Worm (Caenorhabditis elegans): ENCODE data around the gene T11G6.4.

The T11G6.4 gene

ce11 chrIV:10826029-10826428 lies 25.7 kb downstream of the T11G6.4 start:
- TF ChIP-seq nhr-120 (GFP tag; IDR thresholded peaks at IDR 0.05) (no peak), ztf-26 (tag; optimal IDR thresholded peaks at IDR 0.05) (peak; percentile 4)

ce11 chrIV:10825383-10825782 lies 26.4 kb downstream of the T11G6.4 start:
- TF ChIP-seq T07F8.4 (tag; optimal IDR thresholded peaks at IDR 0.05) (no peak), egl-18 (GFP tag; IDR thresholded peaks at IDR 0.05) (no peak), tbp1 (GFP tag; optimal IDR thresholded peaks at IDR 0.05) (no peak), efl-1 (GFP tag; optimal IDR thresholded peaks at IDR 0.05) (no peak), F39B2.1 (GFP tag; IDR thresholded peaks at IDR 0.05) (no peak), lin-26 (GFP tag; IDR thresholded peaks at IDR 0.05) (0 out of 2 replicates have a peak, but pooled peaks have one; percentile 19), ztf-6 (GFP tag; IDR thresholded peaks at IDR 0.05) (no peak), hmg-20 (GFP tag; IDR thresholded peaks at IDR 0.05) (no peak), madf-8 (GFP tag; conservative IDR thresholded peaks at IDR 0.05) (no peak), lir-1 (GFP tag; conservative IDR thresholded peaks at IDR 0.05) (no peak), hrde-1 (tag; optimal IDR thresholded peaks at IDR 0.05; ENCODE audit: borderline replicate concordance) (no peak), unc-130 (GFP tag; optimal IDR thresholded peaks at IDR 0.05) (no peak), ekl-4 (GFP tag; IDR thresholded peaks at IDR 0.05) (no peak), nhr-80 (tag; optimal IDR thresholded peaks at IDR 0.05) (no peak), K11D2.4 (GFP tag; IDR thresholded peaks at IDR 0.05) (no peak), nfyb-1 (GFP tag; IDR thresholded peaks at IDR 0.05) (peak; percentile 52; the same call in 1 of the 2 replicates), chd-7 (tag; optimal IDR thresholded peaks at IDR 0.05) (no peak)

DNA sequence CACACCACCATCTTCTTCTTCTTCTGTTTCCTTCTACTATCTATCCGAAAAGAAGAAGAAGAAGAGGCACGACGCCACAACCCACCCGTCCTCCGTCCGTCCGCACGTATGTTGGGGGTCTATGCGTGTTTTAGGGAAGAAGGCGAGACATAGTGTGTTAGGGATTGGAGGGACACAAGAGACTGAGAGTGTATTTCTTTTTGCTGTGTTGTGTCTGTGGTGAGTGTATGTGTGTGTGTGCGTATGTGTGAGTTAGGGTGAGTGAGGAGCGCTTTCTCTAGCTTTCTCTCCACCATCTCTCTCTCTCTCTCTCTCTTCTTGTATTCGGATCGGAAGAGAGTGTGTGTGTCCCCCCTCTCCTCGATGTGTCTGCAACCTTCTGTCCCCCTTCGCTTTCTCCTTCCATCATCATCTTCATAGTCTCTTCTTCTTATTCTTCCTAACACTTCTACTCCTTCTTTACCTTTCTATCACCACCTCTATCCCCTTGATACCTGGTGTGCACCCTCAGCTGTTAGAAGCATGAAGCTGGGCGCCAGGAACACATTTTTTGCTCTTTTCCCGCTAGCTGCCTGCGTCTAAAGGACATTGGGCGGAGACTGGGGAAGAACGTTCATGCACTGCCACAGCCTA lies 29.9 kb downstream of the T11G6.4 start:
- TF ChIP-seq rcor-1 (GFP tag; IDR thresholded peaks at IDR 0.05) (peak; percentile 47; the same call in 1 of the 2 replicates), lin-54 (GFP tag; optimal IDR thresholded peaks at IDR 0.05) (peak; percentile 47), ccch-3 (GFP tag; optimal IDR thresholded peaks at IDR 0.05) (no peak), snpc-1.1 (tag; optimal IDR thresholded peaks at IDR 0.05; ENCODE audit: insufficient read depth) (no peak), mcd-1 (GFP tag; IDR thresholded peaks at IDR 0.05) (0 out of 2 replicates have a peak, but pooled peaks have one; percentile 48), Y56A3A.18 (GFP tag; IDR thresholded peaks at IDR 0.05) (0 out of 2 replicates have a peak, but pooled peaks have one; percentile 40), lin-35 (GFP tag; optimal IDR thresholded peaks at IDR 0.05) (peak in 1 of 3 experiments; percentile 52), lin-40 (tag; optimal IDR thresholded peaks at IDR 0.05) (peak; percentile 86), Y53G8AR.9 (GFP tag; conservative IDR thresholded peaks at IDR 0.05) (0 out of 2 replicates have a peak, but pooled peaks have one; percentile 27), zfh-2 (GFP tag; conservative IDR thresholded peaks at IDR 0.05) (peak; percentile 93), mel-28 (tag; optimal IDR thresholded peaks at IDR 0.05; ENCODE audit: borderline replicate concordance) (no peak), efl-1 (GFP tag; optimal IDR thresholded peaks at IDR 0.05) (no peak), ztf-6 (GFP tag; IDR thresholded peaks at IDR 0.05) (no peak), ceh-27 (GFP tag; optimal IDR thresholded peaks at IDR 0.05) (peak; percentile 59), madf-3 (GFP tag; IDR thresholded peaks at IDR 0.05) (no peak), tlf-1 (GFP tag; optimal IDR thresholded peaks at IDR 0.05) (peak; percentile 37), lir-1 (GFP tag; conservative IDR thresholded peaks at IDR 0.05) (peak; percentile 56; the same call in 1 of the 2 replicates), ztf-18 (tag; optimal IDR thresholded peaks at IDR 0.05) (peak; percentile 47), ztf-26 (tag; optimal IDR thresholded peaks at IDR 0.05) (peak; percentile 12), ets-4 (GFP tag; optimal IDR thresholded peaks at IDR 0.05) (no peak), F10E7.11 (tag; optimal IDR thresholded peaks at IDR 0.05) (peak; percentile 37), fkh-3 (tag; optimal IDR thresholded peaks at IDR 0.05) (no peak), K11D2.4 (GFP tag; IDR thresholded peaks at IDR 0.05) (peak; percentile 10; the same call in 1 of the 2 replicates), F52B5.7 (tag; optimal IDR thresholded peaks at IDR 0.05) (peak; percentile 8), dox-1 (GFP tag; IDR thresholded peaks at IDR 0.05) (peak; percentile 69), mes-4 (tag; optimal IDR thresholded peaks at IDR 0.05) (no peak), egrh-3 (GFP tag; IDR thresholded peaks at IDR 0.05) (peak; percentile 65), ceh-91 (GFP tag; IDR thresholded peaks at IDR 0.05) (no peak), snpc-1.3 (tag; optimal IDR thresholded peaks at IDR 0.05; ENCODE audit: insufficient read depth) (no peak), B0336.3 (GFP tag; IDR thresholded peaks at IDR 0.05) (peak; percentile 82)
